Fruit fly (Drosophila melanogaster) whole organism, embryonic: ENCODE data around the gene Ufl1.
A peak's percentile ranks its signal among the peaks of the same experiment; 100 is the strongest.

Experiments used
- Bdp1 ChIP-seq: fragments of 200-800 bp; sonication (Bioruptor generic); optimal IDR thresholded peaks from 3 replicates; lab custom pipeline; 2016; ENCODE audit warnings: missing biosample characterization, missing genetic modification characterization
- CG10147 ChIP-seq: fragments of 200-800 bp; sonication (Bioruptor generic); optimal IDR thresholded peaks from 2 replicates; lab custom pipeline; 2019; ENCODE audit warnings: missing biosample characterization, mild to moderate bottlenecking, missing genetic modification characterization, moderate library complexity
- CG10267 ChIP-seq: fragments of 200-800 bp; sonication (Bioruptor generic); optimal IDR thresholded peaks from 2 replicates; lab custom pipeline; 2018; ENCODE audit warnings: missing biosample characterization, mild to moderate bottlenecking, missing genetic modification characterization, moderate library complexity
- CG10431 ChIP-seq: fragments of 200-800 bp; sonication (Bioruptor generic); optimal IDR thresholded peaks from 3 replicates; lab custom pipeline; 2018; ENCODE audit warnings: missing biosample characterization, mild to moderate bottlenecking, missing genetic modification characterization
- CG10959 ChIP-seq: fragments of 200-800 bp; sonication (Bioruptor generic); IDR thresholded peaks from 2 replicates; pipeline ENCODE4 v1.3.6; 2022; ENCODE audit warnings: missing biosample characterization, missing genetic modification characterization
- CG11085 ChIP-seq: fragments of 200-800 bp; sonication (Bioruptor generic); IDR thresholded peaks from 2 replicates; pipeline ENCODE4 v1.3.6; 2022; ENCODE audit warnings: missing biosample characterization, missing genetic modification characterization
- CG11504 ChIP-seq: fragments of 200-800 bp; sonication (Bioruptor generic); optimal IDR thresholded peaks from 3 replicates; lab custom pipeline; 2019; ENCODE audit warnings: missing biosample characterization, mild to moderate bottlenecking, missing genetic modification characterization, moderate library complexity
- CG12071 ChIP-seq: fragments of 200-800 bp; sonication (Bioruptor generic); optimal IDR thresholded peaks from 3 replicates; lab custom pipeline; 2018; ENCODE audit warnings: missing biosample characterization, mild to moderate bottlenecking, missing genetic modification characterization
- CG12299 ChIP-seq: fragments of 200-800 bp; sonication (Bioruptor generic); optimal IDR thresholded peaks from 2 replicates; lab custom pipeline; 2018; ENCODE audit warnings: missing biosample characterization, mild to moderate bottlenecking, missing genetic modification characterization
- CG12391 ChIP-seq: fragments of 200-800 bp; sonication (Bioruptor generic); optimal IDR thresholded peaks from 3 replicates; lab custom pipeline; 2018; ENCODE audit warnings: missing biosample characterization, mild to moderate bottlenecking, missing genetic modification characterization, moderate library complexity
- CG12942 ChIP-seq: fragments of 200-800 bp; sonication (Bioruptor generic); optimal IDR thresholded peaks from 3 replicates; lab custom pipeline; 2016; ENCODE audit warnings: missing biosample characterization, missing genetic modification characterization
- CG15073 ChIP-seq: fragments of 200-800 bp; sonication (Bioruptor generic); optimal IDR thresholded peaks from 2 replicates; lab custom pipeline; 2016; ENCODE audit warnings: missing biosample characterization, missing genetic modification characterization
- CG17359 ChIP-seq: fragments of 200-800 bp; sonication (Bioruptor generic); optimal IDR thresholded peaks from 3 replicates; lab custom pipeline; 2018; ENCODE audit warnings: missing biosample characterization, mild to moderate bottlenecking, missing genetic modification characterization, moderate library complexity
- CG18011 ChIP-seq: fragments of 200-800 bp; sonication (Bioruptor generic); optimal IDR thresholded peaks from 2 replicates; lab custom pipeline; 2017; ENCODE audit warnings: missing biosample characterization, missing genetic modification characterization, mild to moderate bottlenecking, moderate library complexity, missing genotype
- CG18476 ChIP-seq: fragments of 200-800 bp; sonication (Bioruptor generic); optimal IDR thresholded peaks from 2 replicates; lab custom pipeline; 2016; ENCODE audit warnings: missing biosample characterization, mild to moderate bottlenecking, missing genetic modification characterization
- CG2678 ChIP-seq: fragments of 200-800 bp; sonication (Bioruptor generic); optimal IDR thresholded peaks from 3 replicates; lab custom pipeline; 2019; ENCODE audit warnings: missing biosample characterization, mild to moderate bottlenecking, missing genetic modification characterization, moderate library complexity
- CG30431 ChIP-seq: fragments of 200-800 bp; sonication (Bioruptor generic); optimal IDR thresholded peaks from 2 replicates; lab custom pipeline; 2017; ENCODE audit warnings: missing biosample characterization, missing genetic modification characterization
- CG31224 ChIP-seq: fragments of 200-800 bp; sonication (Bioruptor generic); IDR thresholded peaks from 2 replicates; pipeline ENCODE4 v1.3.6; 2022; ENCODE audit warnings: missing biosample characterization, missing genetic modification characterization
- CG32767 ChIP-seq: fragments of 200-800 bp; sonication (Bioruptor generic); IDR thresholded peaks from 2 replicates; pipeline ENCODE4 v1.3.6; 2022; ENCODE audit warnings: missing biosample characterization, missing genetic modification characterization
- CG33213 ChIP-seq: fragments of 200-800 bp; sonication (Bioruptor generic); optimal IDR thresholded peaks from 3 replicates; lab custom pipeline; 2016; ENCODE audit warnings: missing biosample characterization, missing genetic modification characterization
- CG4424 ChIP-seq: fragments of 200-800 bp; sonication (Bioruptor generic); optimal IDR thresholded peaks from 3 replicates; lab custom pipeline; 2016; ENCODE audit warnings: missing biosample characterization, missing genetic modification characterization
- CG7839 ChIP-seq: fragments of 200-800 bp; sonication (Bioruptor generic); optimal IDR thresholded peaks from 3 replicates; lab custom pipeline; 2018; ENCODE audit warnings: missing biosample characterization, mild to moderate bottlenecking, missing genetic modification characterization, moderate library complexity
- CG8924 ChIP-seq: fragments of 200-800 bp; optimal IDR thresholded peaks from 3 replicates; lab custom pipeline; 2019; ENCODE audit warnings: missing biosample characterization, mild to moderate bottlenecking, missing genetic modification characterization, moderate library complexity
- CG9437 ChIP-seq: fragments of 200-800 bp; sonication (Bioruptor generic); optimal IDR thresholded peaks from 2 replicates; lab custom pipeline; 2018; ENCODE audit warnings: missing biosample characterization, mild to moderate bottlenecking, missing genetic modification characterization
- Gug ChIP-seq: fragments of 200-800 bp; sonication (Bioruptor generic); IDR thresholded peaks from 4 replicates; pipeline ENCODE4 v1.3.6; 2022; ENCODE audit warnings: missing biosample characterization, missing genetic modification characterization
- Hey ChIP-seq: fragments of 200-800 bp; sonication (Bioruptor generic); optimal IDR thresholded peaks from 3 replicates; lab custom pipeline; 2018; ENCODE audit warnings: missing biosample characterization, mild to moderate bottlenecking, missing genetic modification characterization
- HmgD ChIP-seq: fragments of 200-800 bp; sonication (Bioruptor generic); optimal IDR thresholded peaks from 3 replicates; lab custom pipeline; 2016; ENCODE audit warnings: missing biosample characterization, missing genetic modification characterization
- Jarid2 ChIP-seq: fragments of 200-800 bp; sonication (Bioruptor generic); optimal IDR thresholded peaks from 3 replicates; lab custom pipeline; 2017; ENCODE audit warnings: mild to moderate bottlenecking, missing biosample characterization, missing genetic modification reagents, missing genetic modification characterization
- Oli ChIP-seq: fragments of 200-800 bp; sonication (Bioruptor generic); optimal IDR thresholded peaks from 2 replicates; lab custom pipeline; 2018; ENCODE audit warnings: missing biosample characterization, mild to moderate bottlenecking, missing genetic modification characterization, moderate library complexity
- Ravus ChIP-seq: fragments of 200-800 bp; sonication (Bioruptor generic); IDR thresholded peaks from 2 replicates; pipeline ENCODE4 v1.3.6; 2022; ENCODE audit warnings: missing biosample characterization, missing genetic modification characterization
- Sry-β ChIP-seq: fragments of 200-800 bp; sonication (Bioruptor generic); optimal IDR thresholded peaks from 2 replicates; lab custom pipeline; 2018; ENCODE audit warnings: missing biosample characterization, mild to moderate bottlenecking, missing genetic modification characterization, moderate library complexity
- Sry-δ ChIP-seq: fragments of 200-800 bp; sonication (Bioruptor generic); optimal IDR thresholded peaks from 2 replicates; lab custom pipeline; 2016; ENCODE audit warnings: missing biosample characterization, missing genetic modification characterization
- Xbp1 ChIP-seq: fragments of 200-800 bp; sonication (Bioruptor generic); optimal IDR thresholded peaks from 3 replicates; lab custom pipeline; 2016; ENCODE audit warnings: missing biosample characterization, mild to moderate bottlenecking, missing genetic modification characterization
- abd-A ChIP-seq: fragments of 200-800 bp; sonication (Bioruptor generic); optimal IDR thresholded peaks from 3 replicates; lab custom pipeline; 2019; ENCODE audit warnings: missing biosample characterization, mild to moderate bottlenecking, missing genetic modification characterization, moderate library complexity
- amos ChIP-seq: fragments of 200-800 bp; sonication (Bioruptor generic); IDR thresholded peaks from 2 replicates; pipeline ENCODE4 v1.3.6; 2022; ENCODE audit warnings: missing biosample characterization, missing genetic modification characterization; ENCODE audit not compliant: partially characterized antibody
- ap ChIP-seq: fragments of 200-800 bp; sonication (Bioruptor generic); IDR thresholded peaks from 2 replicates; pipeline ENCODE4 v1.3.6; 2022; ENCODE audit warnings: missing biosample characterization, missing genetic modification characterization
- bigmax ChIP-seq: fragments of 200-800 bp; sonication (Bioruptor generic); optimal IDR thresholded peaks from 2 replicates; lab custom pipeline; 2018; ENCODE audit warnings: missing biosample characterization, mild to moderate bottlenecking, missing genetic modification characterization
- bowl ChIP-seq: fragments of 200-800 bp; sonication (Bioruptor generic); IDR thresholded peaks from 2 replicates; pipeline ENCODE4 v1.3.6; 2022; ENCODE audit warnings: missing biosample characterization, missing genetic modification characterization
- crol ChIP-seq: fragments of 200-800 bp; sonication (Bioruptor generic); IDR thresholded peaks from 2 replicates; pipeline ENCODE4 v1.3.6; 2022; ENCODE audit warnings: missing biosample characterization, missing genetic modification characterization
- dati ChIP-seq: fragments of 200-800 bp; sonication (Bioruptor generic); IDR thresholded peaks from 2 replicates; pipeline ENCODE4 v1.3.6; 2022; ENCODE audit warnings: missing biosample characterization, missing genetic modification characterization
- fru ChIP-seq: fragments of >200 bp; optimal IDR thresholded peaks from 2 replicates; lab custom pipeline; 2017
- gfzf ChIP-seq: fragments of 200-800 bp; sonication (Bioruptor generic); optimal IDR thresholded peaks from 2 replicates; lab custom pipeline; 2016; ENCODE audit warnings: missing biosample characterization, mild to moderate bottlenecking, missing genetic modification characterization, moderate library complexity
- her ChIP-seq: fragments of 200-800 bp; sonication (Bioruptor generic); optimal IDR thresholded peaks from 2 replicates; lab custom pipeline; 2016; ENCODE audit warnings: missing biosample characterization, missing genetic modification characterization
- luna ChIP-seq: fragments of 200-800 bp; sonication (Bioruptor generic); optimal IDR thresholded peaks from 2 replicates; lab custom pipeline; 2016; ENCODE audit warnings: missing biosample characterization, missing genetic modification characterization
- nau ChIP-seq: fragments of 200-800 bp; sonication (Bioruptor generic); optimal IDR thresholded peaks from 3 replicates; lab custom pipeline; 2017; ENCODE audit warnings: missing biosample characterization, mild to moderate bottlenecking, missing genetic modification characterization, missing genetic modification reagents
- pum ChIP-seq: fragments of 200-800 bp; sonication (Bioruptor generic); optimal IDR thresholded peaks from 2 replicates; lab custom pipeline; 2016; ENCODE audit warnings: missing biosample characterization, missing genetic modification characterization
- row ChIP-seq: fragments of 200-800 bp; sonication (Bioruptor generic); IDR thresholded peaks from 3 replicates; pipeline ENCODE4 v1.3.6; 2022; ENCODE audit warnings: missing biosample characterization, missing genetic modification characterization
- salm ChIP-seq: fragments of 200-800 bp; sonication (Bioruptor generic); optimal IDR thresholded peaks from 2 replicates; lab custom pipeline; 2018; ENCODE audit warnings: missing biosample characterization, mild to moderate bottlenecking, missing genetic modification characterization
- sug ChIP-seq: fragments of 200-800 bp; optimal IDR thresholded peaks from 2 replicates; lab custom pipeline; 2019; ENCODE audit warnings: missing biosample characterization, mild to moderate bottlenecking, missing genetic modification characterization, moderate library complexity
- trem ChIP-seq: fragments of 200-800 bp; optimal IDR thresholded peaks from 3 replicates; lab custom pipeline; 2019; ENCODE audit warnings: missing biosample characterization, mild to moderate bottlenecking, missing genetic modification characterization, moderate library complexity
- wdn ChIP-seq: fragments of 200-800 bp; sonication (Bioruptor generic); IDR thresholded peaks from 2 replicates; pipeline ENCODE4 v1.3.6; 2022; ENCODE audit warnings: missing biosample characterization, missing genetic modification characterization
- zfh2 ChIP-seq: fragments of 200-800 bp; sonication (Bioruptor generic); optimal IDR thresholded peaks from 2 replicates; lab custom pipeline; 2016; ENCODE audit warnings: missing biosample characterization, missing genetic modification characterization

Gene Ufl1

dm6 chr3R:7081972-7082371, 7.7 kb upstream of the Ufl1 start, which contains the start of gene Dpck (continued):
- TF ChIP-seq CG18011 (peak; percentile 7), CG11085 (GFP tag; lab: Robert Waterston, UW) (no peak), Ravus (GFP tag; lab: Robert Waterston, UW) (no peak), bowl (GFP tag; lab: Robert Waterston, UW) (no peak), fru (lab: Kevin White, UChicago) (no peak), Sry-β (GFP tag; lab: Kevin White, UChicago) (no peak), CG12299 (tag; lab: Kevin White, UChicago) (no peak), sug (peak; percentile 47), CG9437 (GFP tag; lab: Kevin White, UChicago) (no peak), pum (GFP tag; lab: Kevin White, UChicago) (peak; percentile 1), amos (GFP tag; lab: Robert Waterston, UW) (no peak), row (GFP tag; lab: Robert Waterston, UW) (peak; percentile 85), CG10431 (GFP tag; lab: Kevin White, UChicago) (peak; percentile 16), bigmax (GFP tag; lab: Kevin White, UChicago) (no peak), CG2678 (tag; lab: Kevin White, UChicago) (peak; percentile 29), Xbp1 (GFP tag; lab: Kevin White, UChicago) (peak; percentile 19), CG15073 (GFP tag; lab: Kevin White, UChicago) (no peak), abd-A (tag; lab: Kevin White, UChicago) (no peak), zfh2 (no peak), CG33213 (GFP tag; lab: Kevin White, UChicago) (peak; percentile 41), luna (GFP tag; lab: Kevin White, UChicago) (no peak), her (no peak), CG31224 (GFP tag; lab: Robert Waterston, UW) (no peak), CG32767 (no peak), CG30431 (GFP tag; lab: Kevin White, UChicago) (no peak), ap (GFP tag; lab: Robert Waterston, UW) (no peak), Oli (tag; lab: Kevin White, UChicago) (no peak), Bdp1 (GFP tag; lab: Kevin White, UChicago) (no peak), CG18476 (GFP tag; lab: Kevin White, UChicago) (no peak), CG12391 (tag; lab: Kevin White, UChicago) (peak; percentile 49), Gug (GFP tag; lab: Robert Waterston, UW) (no peak), Hey (no peak), CG10959 (GFP tag; lab: Robert Waterston, UW) (no peak), salm (tag; lab: Kevin White, UChicago) (no peak), crol (GFP tag; lab: Robert Waterston, UW) (no peak), CG7839 (peak; percentile 8), trem (peak; percentile 42), nau (GFP tag; lab: Kevin White, UChicago) (no peak), CG10147 (no peak), CG12942 (no peak), CG10267 (tag; lab: Kevin White, UChicago) (peak; percentile 48), HmgD (GFP tag; lab: Kevin White, UChicago) (no peak), CG17359 (tag; lab: Kevin White, UChicago) (peak; percentile 27), wdn (GFP tag; lab: Robert Waterston, UW) (no peak), Jarid2 (no peak), CG12071 (peak; percentile 4), dati (GFP tag; lab: Robert Waterston, UW) (no peak), CG8924 (peak; percentile 34), CG11504 (peak; percentile 24), gfzf (GFP tag; lab: Kevin White, UChicago) (peak; percentile 73), CG4424 (GFP tag; lab: Kevin White, UChicago) (peak; percentile 30), Sry-δ (no peak)
